ENCODE assay signal across 7 fruit fly cellular contexts in genomic region chr3R:5778731-5779593, dm6.
TF ChIP-seq lines count a peak whose summit lies in the region.

Gene jagn (plus strand): TSS chr3R:5779315.

- TF ChIP-seq CTCF in S2 (optimal IDR thresholded peaks at IDR 0.05; lab: Kevin White, UChicago), result peak; percentile 63 to 77
- TF ChIP-seq CTCF in whole organism, embryonic (GFP tag; optimal IDR thresholded peaks at IDR 0.05; lab: Kevin White, UChicago), result peak; percentile 82

TF ChIP-seq in whole organism, 6 proteins besides CTCF, POLR2A, EP300 and RAD21:
- peak; percentile 65 for TF ChIP-seq Dll (optimal IDR thresholded peaks at IDR 0.05; lab: Kevin White, UChicago)
- TF ChIP-seq psq (optimal IDR thresholded peaks at IDR 0.05; lab: Kevin White, UChicago), result no peak

TF ChIP-seq in whole organism, adult, 20 proteins besides CTCF, POLR2A, EP300 and RAD21:
- TF ChIP-seq Hr96 (GFP tag; optimal IDR thresholded peaks at IDR 0.05; lab: Kevin White, UChicago) (peak; percentile 72), tj (GFP tag; optimal IDR thresholded peaks at IDR 0.05; lab: Kevin White, UChicago) (peak; percentile 28), Crg-1 (GFP tag; optimal IDR thresholded peaks at IDR 0.05; lab: Kevin White, UChicago) (peak; percentile 29), CG7045 (GFP tag; optimal IDR thresholded peaks at IDR 0.05; lab: Kevin White, UChicago) (peak; percentile 49), CG12768 (GFP tag; optimal IDR thresholded peaks at IDR 0.05; lab: Kevin White, UChicago) (no peak), CG7101 (tag; optimal IDR thresholded peaks at IDR 0.05; lab: Kevin White, UChicago) (peak; percentile 44), Mnt (GFP tag; optimal IDR thresholded peaks at IDR 0.05; lab: Kevin White, UChicago) (peak; percentile 54), ovo (GFP tag; optimal IDR thresholded peaks at IDR 0.05; lab: Kevin White, UChicago) (peak; percentile 96), CG5204 (GFP tag; optimal IDR thresholded peaks at IDR 0.05; lab: Kevin White, UChicago) (no peak), CG11617 (GFP tag; optimal IDR thresholded peaks at IDR 0.05; lab: Kevin White, UChicago) (peak; percentile 45), CG1620 (GFP tag; optimal IDR thresholded peaks at IDR 0.05; lab: Kevin White, UChicago) (peak; percentile 55), toe (GFP tag; optimal IDR thresholded peaks at IDR 0.05; lab: Kevin White, UChicago) (peak; percentile 83), CG33017 (tag; optimal IDR thresholded peaks at IDR 0.05; lab: Kevin White, UChicago) (no peak), bab1 (GFP tag; optimal IDR thresholded peaks at IDR 0.05; lab: Kevin White, UChicago) (peak; percentile 59), cic (GFP tag; optimal IDR thresholded peaks at IDR 0.05; lab: Kevin White, UChicago) (no peak), pad (GFP tag; optimal IDR thresholded peaks at IDR 0.05; lab: Kevin White, UChicago) (peak; percentile 99)

TF ChIP-seq in whole organism, embryonic, 481 proteins besides CTCF, POLR2A, EP300 and RAD21 (continues in another document):
- TF ChIP-seq CG7556 (GFP tag; optimal IDR thresholded peaks at IDR 0.05; lab: Kevin White, UChicago) (peak; percentile 2), onecut (GFP tag; IDR thresholded peaks at IDR 0.05; lab: Robert Waterston, UW) (peak; percentile 83), CG12155 (GFP tag; optimal IDR thresholded peaks at IDR 0.05; lab: Kevin White, UChicago) (peak; percentile 98), org-1 (GFP tag; optimal IDR thresholded peaks at IDR 0.05; lab: Kevin White, UChicago) (no peak), sisA (GFP tag; IDR thresholded peaks at IDR 0.05; lab: Robert Waterston, UW) (peak; percentile 62), pum (GFP tag; optimal IDR thresholded peaks at IDR 0.05; lab: Kevin White, UChicago) (peak; percentile 48), bcd (GFP tag; optimal IDR thresholded peaks at IDR 0.05; lab: Kevin White, UChicago) (peak; percentile 61), sd (tag; optimal IDR thresholded peaks at IDR 0.05; lab: Kevin White, UChicago) (no peak), CG4820 (GFP tag; optimal IDR thresholded peaks at IDR 0.05; lab: Kevin White, UChicago) (no peak), btn (GFP tag; optimal IDR thresholded peaks at IDR 0.05; lab: Kevin White, UChicago) (no peak), MBD-R2 (GFP tag; IDR thresholded peaks at IDR 0.05; lab: Robert Waterston, UW) (peak; percentile 80), en (GFP tag; optimal IDR thresholded peaks at IDR 0.05; lab: Kevin White, UChicago) (no peak), CG5180 (GFP tag; optimal IDR thresholded peaks at IDR 0.05; lab: Kevin White, UChicago) (no peak), CG30020 (tag; optimal IDR thresholded peaks at IDR 0.05; lab: Kevin White, UChicago) (peak; percentile 41), gem (tag; optimal IDR thresholded peaks at IDR 0.05; lab: Kevin White, UChicago) (no peak), danr (GFP tag; IDR thresholded peaks at IDR 0.05; lab: Robert Waterston, UW) (no peak), CG10366 (GFP tag; IDR thresholded peaks at IDR 0.05; lab: Robert Waterston, UW) (peak; percentile 45), Xbp1 (GFP tag; optimal IDR thresholded peaks at IDR 0.05; lab: Kevin White, UChicago) (peak; percentile 78), CG7745 (tag; optimal IDR thresholded peaks at IDR 0.05; lab: Kevin White, UChicago) (no peak)

TF ChIP-seq in whole organism, prepupa, 60 proteins besides CTCF, POLR2A, EP300 and RAD21 (continues in another document):
- TF ChIP-seq lz (GFP tag; optimal IDR thresholded peaks at IDR 0.05; lab: Kevin White, UChicago), result peak; percentile 58
- TF ChIP-seq cyc (GFP tag; optimal IDR thresholded peaks at IDR 0.05; lab: Kevin White, UChicago), result peak; percentile 54
- peak; percentile 72 for TF ChIP-seq esn (GFP tag; optimal IDR thresholded peaks at IDR 0.05; lab: Kevin White, UChicago)
- peak; percentile 26 for TF ChIP-seq pdm3 (GFP tag; optimal IDR thresholded peaks at IDR 0.05; lab: Kevin White, UChicago)
- TF ChIP-seq Eip75B (GFP tag; optimal IDR thresholded peaks at IDR 0.05; lab: Kevin White, UChicago), result peak; percentile 40
- 0 out of 2 replicates have a peak, but pooled peaks have one; percentile 18 for TF ChIP-seq CG15336 (GFP tag; IDR thresholded peaks at IDR 0.05; lab: Robert Waterston, UW)
- peak; percentile 59 for TF ChIP-seq Hr39 (GFP tag; optimal IDR thresholded peaks at IDR 0.05; lab: Kevin White, UChicago)
- TF ChIP-seq fd59A (GFP tag; optimal IDR thresholded peaks at IDR 0.05; lab: Kevin White, UChicago), result no peak
- TF ChIP-seq CG6854 (GFP tag; optimal IDR thresholded peaks at IDR 0.05; lab: Kevin White, UChicago), result no peak
- TF ChIP-seq CG10669 (GFP tag; optimal IDR thresholded peaks at IDR 0.05; lab: Kevin White, UChicago), result no peak
- TF ChIP-seq acj6 (GFP tag; optimal IDR thresholded peaks at IDR 0.05; lab: Kevin White, UChicago), result peak; percentile 15
- TF ChIP-seq eg (GFP tag; IDR thresholded peaks at IDR 0.05; lab: Robert Waterston, UW), result 0 out of 3 replicates have a peak, but pooled peaks have one; percentile 24
- TF ChIP-seq CG6808 (GFP tag; optimal IDR thresholded peaks at IDR 0.05; lab: Kevin White, UChicago), result no peak
- TF ChIP-seq CG34406 (GFP tag; optimal IDR thresholded peaks at IDR 0.05; lab: Kevin White, UChicago), result peak; percentile 27
- TF ChIP-seq CG16779 (tag; optimal IDR thresholded peaks at IDR 0.05; lab: Kevin White, UChicago), result no peak
- no peak for TF ChIP-seq CG7368 (GFP tag; optimal IDR thresholded peaks at IDR 0.05; lab: Kevin White, UChicago)
- TF ChIP-seq topi (GFP tag; optimal IDR thresholded peaks at IDR 0.05; lab: Kevin White, UChicago), result peak; percentile 45
- peak; percentile 54; the same call in 2 of the 3 replicates for TF ChIP-seq CG6163 (GFP tag; IDR thresholded peaks at IDR 0.05; lab: Robert Waterston, UW)
- peak; percentile 49 for TF ChIP-seq achi (GFP tag; optimal IDR thresholded peaks at IDR 0.05; lab: Kevin White, UChicago)

TF ChIP-seq in whole organism, pupa, 21 proteins besides CTCF, POLR2A, EP300 and RAD21:
- peak; percentile 25; the same call in 1 of the 2 replicates for TF ChIP-seq Ets98B (GFP tag; IDR thresholded peaks at IDR 0.05; lab: Robert Waterston, UW)
- TF ChIP-seq Snoo (tag; optimal IDR thresholded peaks at IDR 0.05; lab: Kevin White, UChicago), result peak; percentile 28
- no peak for TF ChIP-seq CG9948 (tag; optimal IDR thresholded peaks at IDR 0.05; lab: Kevin White, UChicago)
- TF ChIP-seq Pif1A (GFP tag; optimal IDR thresholded peaks at IDR 0.05; lab: Kevin White, UChicago), result no peak
- TF ChIP-seq Pif1B (GFP tag; optimal IDR thresholded peaks at IDR 0.05; lab: Kevin White, UChicago), result no peak
- peak; percentile 23 for TF ChIP-seq CG15710 (tag; optimal IDR thresholded peaks at IDR 0.05; lab: Kevin White, UChicago)
- TF ChIP-seq fd96Ca (GFP tag; IDR thresholded peaks at IDR 0.05; lab: Robert Waterston, UW), result peak; percentile 56; the same call in 2 of the 3 replicates
- peak; percentile 33; the same call in 1 of the 3 replicates for TF ChIP-seq CG4496 (GFP tag; IDR thresholded peaks at IDR 0.05; lab: Robert Waterston, UW)
TF ChIP-seq in whole organism, pupa: peak in this region for 5.

TF ChIP-seq in whole organism, wandering third instar larva, 38 proteins besides CTCF, POLR2A, EP300 and RAD21 (continues in another document):
- TF ChIP-seq brk (GFP tag; optimal IDR thresholded peaks at IDR 0.05; lab: Kevin White, UChicago) (no peak), HLH106 (tag; optimal IDR thresholded peaks at IDR 0.05; lab: Kevin White, UChicago) (peak; percentile 41), Sp1 (GFP tag; optimal IDR thresholded peaks at IDR 0.05; lab: Kevin White, UChicago) (peak; percentile 9), Vsx2 (GFP tag; optimal IDR thresholded peaks at IDR 0.05; lab: Kevin White, UChicago; ENCODE audit: partially characterized antibody) (no peak), pan (optimal IDR thresholded peaks at IDR 0.05; lab: Kevin White, UChicago) (no peak), GATAd (GFP tag; optimal IDR thresholded peaks at IDR 0.05; lab: Kevin White, UChicago) (peak; percentile 68), Rel (GFP tag; optimal IDR thresholded peaks at IDR 0.05; lab: Kevin White, UChicago) (no peak), Rel (tag; optimal IDR thresholded peaks at IDR 0.05; lab: Kevin White, UChicago) (peak; percentile 63), foxo (GFP tag; optimal IDR thresholded peaks at IDR 0.05; lab: Kevin White, UChicago) (peak in 1 of 2 experiments; percentile 56), tai (GFP tag; optimal IDR thresholded peaks at IDR 0.05; lab: Kevin White, UChicago) (no peak), sage (GFP tag; optimal IDR thresholded peaks at IDR 0.05; lab: Kevin White, UChicago) (peak; percentile 57), CG32264 (GFP tag; optimal IDR thresholded peaks at IDR 0.05; lab: Kevin White, UChicago) (peak; percentile 26), Jra (GFP tag; optimal IDR thresholded peaks at IDR 0.05; lab: Kevin White, UChicago) (peak; percentile 68), OdsH (GFP tag; optimal IDR thresholded peaks at IDR 0.05; lab: Kevin White, UChicago) (peak; percentile 47), Hr83 (GFP tag; optimal IDR thresholded peaks at IDR 0.05; lab: Kevin White, UChicago; ENCODE audit: poor library complexity, severe bottlenecking) (peak; percentile 95), rgr (GFP tag; optimal IDR thresholded peaks at IDR 0.05; lab: Kevin White, UChicago) (peak; percentile 75), jim (GFP tag; optimal IDR thresholded peaks at IDR 0.05; lab: Kevin White, UChicago) (peak; percentile 80), CG9705 (GFP tag; optimal IDR thresholded peaks at IDR 0.05; lab: Kevin White, UChicago) (peak; percentile 31), ey (GFP tag; optimal IDR thresholded peaks at IDR 0.05; lab: Kevin White, UChicago) (peak; percentile 51), Hr78 (GFP tag; optimal IDR thresholded peaks at IDR 0.05; lab: Kevin White, UChicago) (no peak), psq (GFP tag; optimal IDR thresholded peaks at IDR 0.05; lab: Kevin White, UChicago) (peak; percentile 50), Hnf4 (GFP tag; optimal IDR thresholded peaks at IDR 0.05; lab: Kevin White, UChicago) (no peak), Dif (GFP tag; optimal IDR thresholded peaks at IDR 0.05; lab: Kevin White, UChicago; ENCODE audit: partially characterized antibody) (no peak), br (GFP tag; optimal IDR thresholded peaks at IDR 0.05; lab: Kevin White, UChicago) (peak; percentile 55), Mio (GFP tag; optimal IDR thresholded peaks at IDR 0.05; lab: Kevin White, UChicago) (peak; percentile 29), sv (GFP tag; optimal IDR thresholded peaks at IDR 0.05; lab: Kevin White, UChicago) (peak; percentile 52), lola (GFP tag; optimal IDR thresholded peaks at IDR 0.05; lab: Kevin White, UChicago) (no peak), dsf (GFP tag; optimal IDR thresholded peaks at IDR 0.05; lab: Kevin White, UChicago; ENCODE audit: borderline replicate concordance) (peak; percentile 63), Myc (optimal IDR thresholded peaks at IDR 0.05; lab: Kevin White, UChicago) (peak; percentile 85), usp (GFP tag; optimal IDR thresholded peaks at IDR 0.05; lab: Kevin White, UChicago) (no peak), dmrt93B (GFP tag; optimal IDR thresholded peaks at IDR 0.05; lab: Kevin White, UChicago) (peak; percentile 49), fru (GFP tag; optimal IDR thresholded peaks at IDR 0.05; lab: Kevin White, UChicago) (peak; percentile 43)
